Worm (Caenorhabditis elegans) whole organism, L4 larva: ENCODE measurements around the gene C14C10.2.

Experiments
- D1046.2 ChIP-seq: fragments of 200-800 bp; sonication (Bioruptor generic); IDR thresholded peaks from 2 replicates; pipeline ENCODE4 v1.3.6; 2022; ENCODE audit warnings: missing genetic modification characterization, missing compliant biosample characterization
- R02D3.7 ChIP-seq: fragments of 150-350 bp; sonication (generic microtip); optimal IDR thresholded peaks from 3 replicates; lab custom pipeline; 2014; ENCODE audit warnings: missing biosample characterization, missing genetic modification characterization
- T20F7.1 ChIP-seq: fragments of 200-800 bp; sonication (Bioruptor generic); optimal IDR thresholded peaks from 2 replicates; lab custom pipeline; 2018; ENCODE audit warnings: mild to moderate bottlenecking, missing genetic modification characterization, missing compliant biosample characterization
- Y105C5A.15 ChIP-seq: fragments of 200-800 bp; sonication (Bioruptor generic); IDR thresholded peaks from 2 replicates; pipeline ENCODE4 v1.3.6; 2022; ENCODE audit warnings: missing genetic modification characterization, missing compliant biosample characterization
- Y48G9A.11 ChIP-seq: fragments of 200-800 bp; sonication (Bioruptor generic); IDR thresholded peaks from 2 replicates; pipeline ENCODE4 v1.3.6; 2022; ENCODE audit warnings: missing genetic modification reagents, missing genetic modification characterization, missing compliant biosample characterization
- Y5F2A.4 ChIP-seq: fragments of 200-800 bp; sonication (Bioruptor generic); optimal IDR thresholded peaks from 2 replicates; lab custom pipeline; 2018; ENCODE audit warnings: mild to moderate bottlenecking, missing genetic modification characterization, missing compliant biosample characterization
- ZK337.2 ChIP-seq: fragments of 200-800 bp; sonication (Bioruptor generic); IDR thresholded peaks from 2 replicates; pipeline ENCODE4 v1.3.6; 2022; ENCODE audit warnings: missing genetic modification reagents, missing genetic modification characterization, missing compliant biosample characterization
- aha-1 ChIP-seq: fragments of 150-350 bp; peaks from one replicate; lab custom pipeline; 2014; ENCODE audit warnings: missing biosample characterization, missing genetic modification characterization
- aly-2 ChIP-seq: sonication (generic microtip); optimal IDR thresholded peaks from 2 replicates; lab custom pipeline; 2018; ENCODE audit warnings: missing biosample characterization, missing genetic modification characterization
- ama-1 ChIP-seq: fragments of 150-350 bp; optimal IDR thresholded peaks from 2 replicates; lab custom pipeline; 2014; ENCODE audit warnings: inconsistent platforms, mixed read lengths
- ceh-44 ChIP-seq: fragments of 200-800 bp; sonication (Bioruptor generic); IDR thresholded peaks from 2 replicates; pipeline ENCODE4 v1.3.6; 2022; ENCODE audit warnings: missing genetic modification reagents, missing genetic modification characterization, missing compliant biosample characterization
- ceh-62 ChIP-seq: sonication (generic microtip); optimal IDR thresholded peaks from 2 replicates; lab custom pipeline; 2017; ENCODE audit warnings: missing biosample characterization, missing genetic modification characterization
- ceh-82 ChIP-seq: sonication (generic microtip); optimal IDR thresholded peaks from 2 replicates; lab custom pipeline; 2017; ENCODE audit warnings: missing biosample characterization, missing genetic modification characterization
- cey-2 ChIP-seq: sonication (generic microtip); optimal IDR thresholded peaks from 3 replicates; lab custom pipeline; 2017; ENCODE audit warnings: missing genetic modification characterization, mild to moderate bottlenecking, missing compliant biosample characterization, antibody characterized with exemption, borderline replicate concordance; ENCODE audit not compliant: insufficient read depth
- dpl-1 ChIP-seq: fragments of 150-350 bp; optimal IDR thresholded peaks from 2 replicates; lab custom pipeline; 2014; ENCODE audit warnings: missing biosample characterization, missing genetic modification reagents, missing genetic modification characterization
- dve-1 ChIP-seq: sonication (generic microtip); optimal IDR thresholded peaks from 2 replicates; lab custom pipeline; 2017; ENCODE audit warnings: antibody characterized with exemption, mild to moderate bottlenecking, missing genetic modification characterization, missing compliant biosample characterization; ENCODE audit not compliant: insufficient read depth
- egl-43 ChIP-seq: fragments of 200-800 bp; sonication (Bioruptor generic); IDR thresholded peaks from 2 replicates; pipeline ENCODE4 v1.3.6; 2022; ENCODE audit warnings: missing genetic modification reagents, missing genetic modification characterization, missing compliant biosample characterization
- fkh-10 ChIP-seq: fragments of 150-350 bp; optimal IDR thresholded peaks from 2 replicates; lab custom pipeline; 2014; ENCODE audit warnings: missing biosample characterization, missing genetic modification reagents, missing genetic modification characterization
- hlh-11 ChIP-seq: fragments of 200-800 bp; sonication (Bioruptor generic); optimal IDR thresholded peaks from 2 replicates; lab custom pipeline; 2018; ENCODE audit warnings: mild to moderate bottlenecking, missing genetic modification characterization, missing compliant biosample characterization
- hlh-30 ChIP-seq: sonication (generic microtip); optimal IDR thresholded peaks from 2 replicates; lab custom pipeline; 2017; ENCODE audit warnings: antibody characterized with exemption, mild to moderate bottlenecking, missing genetic modification characterization, missing compliant biosample characterization; ENCODE audit not compliant: insufficient read depth
- jun-1 ChIP-seq: fragments of 150-350 bp; optimal IDR thresholded peaks from 2 replicates; lab custom pipeline; 2014; ENCODE audit warnings: missing biosample characterization, missing genetic modification reagents, missing genetic modification characterization
- lin-1 ChIP-seq: fragments of 200-800 bp; sonication (Bioruptor generic); IDR thresholded peaks from 2 replicates; pipeline ENCODE4 v1.3.6; 2022; ENCODE audit warnings: missing genetic modification reagents, missing genetic modification characterization, missing compliant biosample characterization
- lin-13 ChIP-seq: fragments of 150-350 bp; optimal IDR thresholded peaks from 2 replicates; lab custom pipeline; 2014; ENCODE audit warnings: missing biosample characterization, missing genetic modification reagents, missing genetic modification characterization
- lsy-2 ChIP-seq, 2 experiments: fragments of 150-350 bp in 1 of 2; sonication (generic microtip) in 1 of 2; optimal IDR thresholded peaks; 2 replicates each; lab custom pipeline; 2014 to 2017; ENCODE audit warnings: missing biosample characterization in 2 of 2, missing genetic modification characterization in 2 of 2
- mdl-1 ChIP-seq, 2 experiments: fragments of 150-350 bp in 1 of 2; sonication (generic microtip) in 1 of 2; optimal IDR thresholded peaks; 2 replicates each; lab custom pipeline; 2014 to 2017; ENCODE audit warnings: missing biosample characterization in 2 of 2, missing genetic modification characterization in 2 of 2
- mep-1 ChIP-seq: fragments of 150-350 bp; sonication (generic microtip); optimal IDR thresholded peaks from 3 replicates; lab custom pipeline; 2014; ENCODE audit warnings: missing biosample characterization, missing genetic modification characterization
- mes-2 ChIP-seq: sonication (generic microtip); optimal IDR thresholded peaks from 2 replicates; lab custom pipeline; 2016; ENCODE audit warnings: missing genotype, mild to moderate bottlenecking, missing genetic modification characterization, missing compliant biosample characterization; ENCODE audit not compliant: poor library complexity, severe bottlenecking
- mxl-3 ChIP-seq: fragments of 200-800 bp; sonication (Bioruptor generic); optimal IDR thresholded peaks from 2 replicates; lab custom pipeline; 2018; ENCODE audit warnings: mild to moderate bottlenecking, missing genetic modification characterization, missing compliant biosample characterization
- nhr-11 ChIP-seq: fragments of 150-350 bp; optimal IDR thresholded peaks from 2 replicates; lab custom pipeline; 2014; ENCODE audit warnings: missing biosample characterization, missing genetic modification characterization
- nhr-25 ChIP-seq: sonication (generic microtip); optimal IDR thresholded peaks from 2 replicates; lab custom pipeline; 2017; ENCODE audit warnings: missing genetic modification characterization, mild to moderate bottlenecking, missing compliant biosample characterization, antibody characterized with exemption, moderate library complexity, borderline replicate concordance; ENCODE audit not compliant: insufficient read depth
- nhr-28 ChIP-seq: fragments of 150-350 bp; optimal IDR thresholded peaks from 2 replicates; lab custom pipeline; 2014; ENCODE audit warnings: missing biosample characterization, missing genetic modification characterization
- nhr-6 ChIP-seq: fragments of 150-350 bp; optimal IDR thresholded peaks from 2 replicates; lab custom pipeline; 2014; ENCODE audit warnings: missing biosample characterization, missing genetic modification characterization
- rbr-2 ChIP-seq: sonication (generic microtip); optimal IDR thresholded peaks from 2 replicates; lab custom pipeline; 2016; ENCODE audit warnings: missing genotype, missing genetic modification characterization, missing compliant biosample characterization
- zip-11 ChIP-seq: fragments of 200-800 bp; sonication (Bioruptor generic); IDR thresholded peaks from 2 replicates; pipeline ENCODE4 v1.3.6; 2022; ENCODE audit warnings: missing genetic modification characterization, missing compliant biosample characterization

Gene C14C10.2

ce11 chrV:12563187-12563586 is 29.1 kb downstream of the C14C10.2 start, which contains the start of gene mrps-5:
TSS of gene mrps-5 (plus strand) at chrV:12563487.
- TF ChIP-seq lin-1 (GFP tag; lab: Robert Waterston, UW) = no peak
- peak; percentile 19 for TF ChIP-seq T20F7.1
- TF ChIP-seq Y105C5A.15 (GFP tag; lab: Robert Waterston, UW) = 0 out of 2 replicates have a peak, but pooled peaks have one; percentile 8
- no peak for TF ChIP-seq ceh-82 (tag; lab: Kevin White, UChicago)

ce11 chrV:12560328-12560782 is 31.9 kb downstream of the C14C10.2 start, which contains the start of gene sel-1:
TSS of gene sel-1 (plus strand) at chrV:12560732.
- TF ChIP-seq nhr-6 (peak; percentile 30), dpl-1 (GFP tag; lab: Kevin White, UChicago) (peak; percentile 8), mep-1 (tag; lab: Kevin White, UChicago) (no peak), T20F7.1 (peak; percentile 95), lin-1 (GFP tag; lab: Robert Waterston, UW) (no peak), lsy-2 (tag; optimal IDR thresholded peaks at IDR 0.05; lab: Kevin White, UChicago) (peak in 1 of 2 experiments; percentile 21), R02D3.7 (tag; lab: Kevin White, UChicago) (peak; percentile 26), egl-43 (no peak), aha-1 (peak; percentile 15), Y48G9A.11 (GFP tag; lab: Robert Waterston, UW) (peak; percentile 94), mes-2 (tag; lab: Kevin White, UChicago) (peak; percentile 48)

ce11 chrV:12556904-12557303 is 35.4 kb downstream of the C14C10.2 start:
- no peak for TF ChIP-seq D1046.2
- no peak for TF ChIP-seq dve-1 (tag; lab: Kevin White, UChicago)
- no peak for TF ChIP-seq jun-1 (tag; lab: Kevin White, UChicago)
- TF ChIP-seq hlh-11 = peak; percentile 49
- TF ChIP-seq nhr-28 = peak; percentile 30
- TF ChIP-seq aha-1 = peak; percentile 66
- TF ChIP-seq hlh-30 (tag; lab: Kevin White, UChicago) = peak; percentile 27
- TF ChIP-seq mxl-3 (GFP tag; lab: Kevin White, UChicago) = peak; percentile 56
- 0 out of 2 replicates have a peak, but pooled peaks have one; percentile 32 for TF ChIP-seq zip-11 (GFP tag; lab: Robert Waterston, UW)
- no peak for TF ChIP-seq ZK337.2 (GFP tag; lab: Robert Waterston, UW)
- no peak for TF ChIP-seq rbr-2 (tag; lab: Kevin White, UChicago)
- peak in 1 of 2 experiments; percentile 52 for TF ChIP-seq mdl-1 (tag; optimal IDR thresholded peaks at IDR 0.05; lab: Kevin White, UChicago)
- no peak for TF ChIP-seq aly-2 (tag; lab: Kevin White, UChicago)
- no peak for TF ChIP-seq ceh-62
- TF ChIP-seq, all 104 proteins: peak for 7

ce11 chrV:12555872-12556271 is 36.4 kb downstream of the C14C10.2 start:
- TF ChIP-seq hlh-30 (tag; lab: Kevin White, UChicago) (peak; percentile 42), lin-13 (GFP tag; lab: Kevin White, UChicago) (no peak), mep-1 (tag; lab: Kevin White, UChicago) (no peak), cey-2 (tag; lab: Kevin White, UChicago) (no peak), nhr-11 (tag; lab: Kevin White, UChicago) (no peak), nhr-25 (tag; lab: Kevin White, UChicago) (peak; percentile 26), Y5F2A.4 (GFP tag; lab: Kevin White, UChicago) (no peak), ama-1 (peak; percentile 50), fkh-10 (no peak), mdl-1 (tag; optimal IDR thresholded peaks at IDR 0.05; lab: Kevin White, UChicago) (no peak), zip-11 (GFP tag; lab: Robert Waterston, UW) (no peak), ceh-44 (GFP tag; lab: Robert Waterston, UW) (no peak), nhr-28 (peak; percentile 10)
- TF ChIP-seq, all 104 proteins: peak for 4
